Worm (Caenorhabditis elegans): ENCODE results near the gene Y44A6D.6.

DNA sequence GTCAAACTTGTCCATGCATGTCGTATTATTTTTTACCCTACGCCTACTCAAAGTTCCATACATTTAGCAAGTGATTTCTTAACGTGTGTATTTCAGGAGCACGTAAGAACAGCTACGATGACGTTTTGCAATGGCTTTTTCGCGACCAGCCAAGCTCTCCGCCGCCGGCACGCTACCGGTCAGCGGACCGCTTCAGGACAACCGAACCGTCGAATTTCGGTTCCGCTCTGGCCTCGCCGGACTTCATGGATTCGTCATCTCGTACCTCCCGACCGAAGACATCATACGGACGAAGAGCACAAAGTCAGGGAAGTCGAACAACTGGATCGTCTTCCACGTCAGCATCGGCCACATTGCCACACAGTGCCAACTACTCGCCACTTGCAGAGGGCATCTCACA is 23.5 kb upstream of the Y44A6D.6 start:
- TF ChIP-seq elt-3 (tag; optimal IDR thresholded peaks at IDR 0.05) (no peak), nhr-11 (tag; optimal IDR thresholded peaks at IDR 0.05) (no peak)
